Worm (Caenorhabditis elegans): ENCODE measurements around the gene fbxb-19.

- TF ChIP-seq fkh-10 (GFP tag; optimal IDR thresholded peaks at IDR 0.05) (no peak), jun-1 (tag; optimal IDR thresholded peaks at IDR 0.05) (no peak), unc-62 (GFP tag; optimal IDR thresholded peaks at IDR 0.05 in 1 of 2) (no peak), unc-62 (tag; optimal IDR thresholded peaks at IDR 0.05) (no peak), attf-4 (tag; optimal IDR thresholded peaks at IDR 0.05) (no peak), pha-4 (GFP tag; IDR thresholded peaks at IDR 0.05) (no peak), pha-4 (tag; optimal IDR thresholded peaks at IDR 0.05) (no peak), ztf-11 (tag; optimal IDR thresholded peaks at IDR 0.05) (no peak)
These were observed 35.6 kb downstream of the fbxb-19 start, which contains the start of gene fbxb-15 for ce11 chrII:1653397-1653796.

Measured in whole organism, L4 larva.